Worm (Caenorhabditis elegans): ENCODE data around the gene rrsr-1.

- no peak for TF ChIP-seq fos-1 (tag; optimal IDR thresholded peaks at IDR 0.05)
- no peak for TF ChIP-seq nhr-25 (tag; optimal IDR thresholded peaks at IDR 0.05)
- TF ChIP-seq egl-27 (tag; optimal IDR thresholded peaks at IDR 0.05): no peak
- no peak for TF ChIP-seq ama-1 (optimal IDR thresholded peaks at IDR 0.05)
- TF ChIP-seq elt-3 (tag; optimal IDR thresholded peaks at IDR 0.05): no peak
- no peak for TF ChIP-seq nhr-23 (tag; optimal IDR thresholded peaks at IDR 0.05)
- no peak for TF ChIP-seq zag-1 (tag; optimal IDR thresholded peaks at IDR 0.05)
- TF ChIP-seq aly-2 (tag; optimal IDR thresholded peaks at IDR 0.05): no peak
- no peak for TF ChIP-seq lin-39 (tag; optimal IDR thresholded peaks at IDR 0.05)
- no peak for TF ChIP-seq ztf-11 (tag; optimal IDR thresholded peaks at IDR 0.05)
Measured at ce11 chrV:14460615-14461102, 35.9 kb upstream of the rrsr-1 start, which contains the start of gene F08H9.2.

All from whole organism, L2 larva.